Fruit fly (Drosophila melanogaster) whole organism, embryonic: Measurements from ENCODE around the gene mRpL12.

ENCODE experiments used
- ATbp ChIP-seq: fragments of 200-800 bp; sonication (Bioruptor generic); optimal IDR thresholded peaks from 2 replicates; lab custom pipeline; 2017; ENCODE audit warnings: missing biosample characterization, mild to moderate bottlenecking, missing genetic modification characterization, missing genetic modification reagents
- Bgb ChIP-seq: fragments of 200-800 bp; sonication (Bioruptor generic); IDR thresholded peaks from 2 replicates; pipeline ENCODE4 v1.3.6; 2022; ENCODE audit warnings: missing biosample characterization, missing genetic modification characterization; ENCODE audit not compliant: partially characterized antibody
- BtbVII ChIP-seq: fragments of 200-800 bp; sonication (Bioruptor generic); optimal IDR thresholded peaks from 3 replicates; lab custom pipeline; 2017; ENCODE audit warnings: missing biosample characterization, mild to moderate bottlenecking, missing genetic modification characterization
- CG10147 ChIP-seq: fragments of 200-800 bp; sonication (Bioruptor generic); optimal IDR thresholded peaks from 2 replicates; lab custom pipeline; 2019; ENCODE audit warnings: missing biosample characterization, mild to moderate bottlenecking, missing genetic modification characterization, moderate library complexity
- CG10267 ChIP-seq: fragments of 200-800 bp; sonication (Bioruptor generic); optimal IDR thresholded peaks from 2 replicates; lab custom pipeline; 2018; ENCODE audit warnings: missing biosample characterization, mild to moderate bottlenecking, missing genetic modification characterization, moderate library complexity
- CG10366 ChIP-seq: fragments of 200-800 bp; sonication (Bioruptor generic); IDR thresholded peaks from 2 replicates; pipeline ENCODE4 v1.3.6; 2022; ENCODE audit warnings: missing biosample characterization, missing genetic modification characterization
- CG10959 ChIP-seq: fragments of 200-800 bp; sonication (Bioruptor generic); IDR thresholded peaks from 2 replicates; pipeline ENCODE4 v1.3.6; 2022; ENCODE audit warnings: missing biosample characterization, missing genetic modification characterization
- CG11398 ChIP-seq: fragments of 200-800 bp; sonication (Bioruptor generic); optimal IDR thresholded peaks from 2 replicates; lab custom pipeline; 2016; ENCODE audit warnings: missing biosample characterization, missing genetic modification characterization
- CG11560 ChIP-seq: fragments of 200-800 bp; sonication (Bioruptor generic); IDR thresholded peaks from 3 replicates; pipeline ENCODE4 v1.3.6; 2022; ENCODE audit warnings: missing biosample characterization, missing genetic modification characterization
- CG11696 ChIP-seq: fragments of 200-800 bp; sonication (Bioruptor generic); IDR thresholded peaks from 2 replicates; pipeline ENCODE4 v1.3.6; 2022; ENCODE audit warnings: missing biosample characterization, missing genetic modification characterization
- CG1233 ChIP-seq: fragments of 200-800 bp; sonication (Bioruptor generic); optimal IDR thresholded peaks from 4 replicates; lab custom pipeline; 2018; ENCODE audit warnings: missing biosample characterization, mild to moderate bottlenecking, missing genetic modification characterization
- CG13775 ChIP-seq: fragments of 200-800 bp; sonication (Bioruptor generic); optimal IDR thresholded peaks from 3 replicates; lab custom pipeline; 2017; ENCODE audit warnings: missing biosample characterization, mild to moderate bottlenecking, missing genetic modification characterization
- CG15479 ChIP-seq: fragments of 200-800 bp; sonication (Bioruptor generic); optimal IDR thresholded peaks from 3 replicates; lab custom pipeline; 2019; ENCODE audit warnings: missing biosample characterization, mild to moderate bottlenecking, missing genetic modification characterization, moderate library complexity
- CG1602 ChIP-seq: fragments of 200-800 bp; sonication (Bioruptor generic); optimal IDR thresholded peaks from 3 replicates; lab custom pipeline; 2016; ENCODE audit warnings: missing biosample characterization, missing genetic modification characterization
- CG17186 ChIP-seq: fragments of 200-800 bp; sonication (Bioruptor generic); optimal IDR thresholded peaks from 3 replicates; lab custom pipeline; 2017; ENCODE audit warnings: missing biosample characterization, missing genetic modification reagents, missing genetic modification characterization
- CG2202 ChIP-seq: fragments of 200-800 bp; sonication (Bioruptor generic); optimal IDR thresholded peaks from 2 replicates; lab custom pipeline; 2018; ENCODE audit warnings: missing biosample characterization, mild to moderate bottlenecking, missing genetic modification characterization
- CG31388 ChIP-seq: fragments of 200-800 bp; sonication (Bioruptor generic); optimal IDR thresholded peaks from 2 replicates; lab custom pipeline; 2016; ENCODE audit warnings: missing biosample characterization, missing genetic modification characterization
- CG3163 ChIP-seq: fragments of 200-800 bp; sonication (Bioruptor generic); optimal IDR thresholded peaks from 3 replicates; lab custom pipeline; 2016; ENCODE audit warnings: missing biosample characterization, missing genetic modification characterization
- CG32767 ChIP-seq: fragments of 200-800 bp; sonication (Bioruptor generic); IDR thresholded peaks from 2 replicates; pipeline ENCODE4 v1.3.6; 2022; ENCODE audit warnings: missing biosample characterization, missing genetic modification characterization
- CG32772 ChIP-seq: fragments of 200-800 bp; sonication (Bioruptor generic); IDR thresholded peaks from 2 replicates; pipeline ENCODE4 v1.3.6; 2022; ENCODE audit warnings: missing biosample characterization, missing genetic modification characterization
- CG3995 ChIP-seq: fragments of 200-800 bp; sonication (Bioruptor generic); optimal IDR thresholded peaks from 3 replicates; lab custom pipeline; 2016; ENCODE audit warnings: missing biosample characterization, missing genetic modification characterization
- CG43689 ChIP-seq: fragments of 200-800 bp; sonication (Bioruptor generic); IDR thresholded peaks from 2 replicates; pipeline ENCODE4 v1.3.6; 2022; ENCODE audit warnings: missing biosample characterization, missing genetic modification characterization
- CG6654 ChIP-seq: fragments of 200-800 bp; sonication (Bioruptor generic); optimal IDR thresholded peaks from 2 replicates; lab custom pipeline; 2017; ENCODE audit warnings: missing biosample characterization, mild to moderate bottlenecking, missing genetic modification characterization
- CG7357 ChIP-seq: fragments of 200-800 bp; sonication (Bioruptor generic); IDR thresholded peaks from 3 replicates; pipeline ENCODE4 v1.3.6; 2022; ENCODE audit warnings: missing biosample characterization, missing genetic modification characterization
- CG8290 ChIP-seq, 3 experiments: fragments of 200-800 bp; sonication (Bioruptor generic); optimal IDR thresholded peaks; 2 replicates each; lab custom pipeline; 2016 to 2019; ENCODE audit warnings: missing biosample characterization in 3 of 3, missing genetic modification characterization in 3 of 3, mild to moderate bottlenecking in 2 of 3, moderate library complexity in 1 of 3
- CG9876 ChIP-seq: fragments of 200-800 bp; sonication (Bioruptor generic); optimal IDR thresholded peaks from 2 replicates; lab custom pipeline; 2016; ENCODE audit warnings: missing biosample characterization, missing genetic modification characterization
- Deaf1 ChIP-seq: fragments of 200-800 bp; optimal IDR thresholded peaks from 3 replicates; lab custom pipeline; 2019; ENCODE audit warnings: missing biosample characterization, mild to moderate bottlenecking, missing genetic modification characterization, moderate library complexity
- Dll ChIP-seq: fragments of 200-800 bp; sonication (Bioruptor generic); IDR thresholded peaks from 4 replicates; pipeline ENCODE4 v1.3.6; 2022; ENCODE audit warnings: missing biosample characterization, missing genetic modification characterization; ENCODE audit not compliant: partially characterized antibody
- Dp ChIP-seq: fragments of 200-800 bp; sonication (Bioruptor generic); optimal IDR thresholded peaks from 2 replicates; lab custom pipeline; 2018; ENCODE audit warnings: missing biosample characterization, mild to moderate bottlenecking, missing genetic modification characterization, moderate library complexity
- E2f2 ChIP-seq: fragments of 200-800 bp; sonication (Bioruptor generic); IDR thresholded peaks from 2 replicates; pipeline ENCODE4 v1.3.6; 2022; ENCODE audit warnings: missing biosample characterization, missing genetic modification characterization
- ERR ChIP-seq: fragments of 200-800 bp; sonication (Bioruptor generic); optimal IDR thresholded peaks from 2 replicates; lab custom pipeline; 2016; ENCODE audit warnings: missing biosample characterization, missing genetic modification characterization
- Hand ChIP-seq: fragments of 200-800 bp; sonication (Bioruptor generic); optimal IDR thresholded peaks from 2 replicates; lab custom pipeline; 2017; ENCODE audit warnings: mild to moderate bottlenecking, missing biosample characterization, missing genetic modification reagents, missing genetic modification characterization
- Hmx ChIP-seq: fragments of 200-800 bp; sonication (Bioruptor generic); optimal IDR thresholded peaks from 2 replicates; lab custom pipeline; 2016; ENCODE audit warnings: missing biosample characterization, missing genetic modification characterization
- MBD-R2 ChIP-seq: fragments of 200-800 bp; sonication (Bioruptor generic); IDR thresholded peaks from 2 replicates; pipeline ENCODE4 v1.3.6; 2022; ENCODE audit warnings: missing biosample characterization, missing genetic modification characterization
- Nf-YC ChIP-seq: fragments of 200-800 bp; optimal IDR thresholded peaks from 3 replicates; lab custom pipeline; 2019; ENCODE audit warnings: missing biosample characterization, mild to moderate bottlenecking, missing genetic modification characterization, moderate library complexity
- Taf1 ChIP-seq: fragments of 200-800 bp; sonication (Bioruptor generic); IDR thresholded peaks from 2 replicates; pipeline ENCODE4 v1.3.6; 2022; ENCODE audit warnings: missing biosample characterization, missing genetic modification characterization
- bbx ChIP-seq: fragments of 200-800 bp; sonication (Bioruptor generic); IDR thresholded peaks from 2 replicates; pipeline ENCODE4 v1.3.6; 2022; ENCODE audit warnings: missing biosample characterization, missing genetic modification characterization; ENCODE audit not compliant: partially characterized antibody
- chn ChIP-seq: fragments of 200-800 bp; sonication (Bioruptor generic); optimal IDR thresholded peaks from 2 replicates; lab custom pipeline; 2016; ENCODE audit warnings: missing biosample characterization, missing genetic modification characterization
- crol ChIP-seq: fragments of 200-800 bp; sonication (Bioruptor generic); IDR thresholded peaks from 2 replicates; pipeline ENCODE4 v1.3.6; 2022; ENCODE audit warnings: missing biosample characterization, missing genetic modification characterization
- dmrt11E ChIP-seq: fragments of 200-800 bp; sonication (Bioruptor generic); optimal IDR thresholded peaks from 3 replicates; lab custom pipeline; 2018; ENCODE audit warnings: missing biosample characterization, mild to moderate bottlenecking, missing genetic modification characterization, moderate library complexity
- dysf ChIP-seq: fragments of 200-800 bp; sonication (Bioruptor generic); IDR thresholded peaks from 3 replicates; pipeline ENCODE4 v1.3.6; 2022; ENCODE audit warnings: missing biosample characterization, missing genetic modification characterization
- ems ChIP-seq: fragments of 200-800 bp; sonication (Bioruptor generic); optimal IDR thresholded peaks from 3 replicates; lab custom pipeline; 2016; ENCODE audit warnings: missing biosample characterization, missing genetic modification characterization
- ewg ChIP-seq: fragments of 200-800 bp; sonication (Bioruptor generic); optimal IDR thresholded peaks from 3 replicates; lab custom pipeline; 2017; ENCODE audit warnings: mild to moderate bottlenecking, missing biosample characterization, missing genetic modification reagents, missing genetic modification characterization
- phol ChIP-seq: fragments of 200-800 bp; sonication (Bioruptor generic); optimal IDR thresholded peaks from 3 replicates; lab custom pipeline; 2018; ENCODE audit warnings: missing biosample characterization, mild to moderate bottlenecking, missing genetic modification characterization, moderate library complexity
- pum ChIP-seq: fragments of 200-800 bp; sonication (Bioruptor generic); optimal IDR thresholded peaks from 2 replicates; lab custom pipeline; 2016; ENCODE audit warnings: missing biosample characterization, missing genetic modification characterization
- sisA ChIP-seq: fragments of 200-800 bp; sonication (Bioruptor generic); IDR thresholded peaks from 2 replicates; pipeline ENCODE4 v1.3.6; 2022; ENCODE audit warnings: missing biosample characterization, missing genetic modification characterization
- slou ChIP-seq: fragments of 200-800 bp; sonication (Bioruptor generic); optimal IDR thresholded peaks from 3 replicates; lab custom pipeline; 2016; ENCODE audit warnings: missing biosample characterization, missing genetic modification characterization
- sug ChIP-seq: fragments of 200-800 bp; optimal IDR thresholded peaks from 2 replicates; lab custom pipeline; 2019; ENCODE audit warnings: missing biosample characterization, mild to moderate bottlenecking, missing genetic modification characterization, moderate library complexity
- tio ChIP-seq: fragments of 200-800 bp; sonication (Bioruptor generic); optimal IDR thresholded peaks from 2 replicates; lab custom pipeline; 2017; ENCODE audit warnings: missing biosample characterization, missing genetic modification characterization, inconsistent platforms
- tup ChIP-seq: fragments of 200-800 bp; sonication (Bioruptor generic); optimal IDR thresholded peaks from 2 replicates; lab custom pipeline; 2016; ENCODE audit warnings: missing biosample characterization, mild to moderate bottlenecking, missing genetic modification characterization, moderate library complexity
- zen ChIP-seq: fragments of 200-800 bp; sonication (Bioruptor generic); optimal IDR thresholded peaks from 3 replicates; lab custom pipeline; 2018; ENCODE audit warnings: missing biosample characterization, mild to moderate bottlenecking, missing genetic modification characterization, moderate library complexity

mRpL12 gene

dm6 chr3L:8958557-8958956 lies 2.0 kb downstream of the mRpL12 start, which contains the start of gene CG13313 (continued):
- TF ChIP-seq CG31388 = no peak
- TF ChIP-seq CG7357 (GFP tag; lab: Robert Waterston, UW) = no peak
- no peak for TF ChIP-seq CG15479 (GFP tag; lab: Kevin White, UChicago)
- no peak for TF ChIP-seq CG13775 (GFP tag; lab: Kevin White, UChicago)
- no peak for TF ChIP-seq Hmx
- TF ChIP-seq BtbVII = no peak
- TF ChIP-seq CG11398 (GFP tag; lab: Kevin White, UChicago) = no peak
- TF ChIP-seq CG9876 (GFP tag; lab: Kevin White, UChicago) = no peak
- no peak for TF ChIP-seq CG10366
- TF ChIP-seq CG3995 (GFP tag; lab: Kevin White, UChicago) = no peak
- TF ChIP-seq Taf1 (GFP tag; lab: Robert Waterston, UW) = no peak
- peak; percentile 3 for TF ChIP-seq phol (tag; lab: Kevin White, UChicago)
- no peak for TF ChIP-seq dmrt11E (tag; lab: Kevin White, UChicago)

dm6 chr3L:8964458-8964857 lies 7.9 kb downstream of the mRpL12 start, which contains the start of gene ValRS-m:
TSS of gene ValRS-m (minus strand) at chr3L:8964769.
- no peak for TF ChIP-seq CG3163 (GFP tag; lab: Kevin White, UChicago)
- no peak for TF ChIP-seq tup (GFP tag; lab: Kevin White, UChicago)
- TF ChIP-seq MBD-R2 (GFP tag; lab: Robert Waterston, UW) = peak; percentile 42
- no peak for TF ChIP-seq chn (GFP tag; lab: Kevin White, UChicago)
- TF ChIP-seq tio (GFP tag; lab: Kevin White, UChicago) = no peak
- TF ChIP-seq sisA (GFP tag; lab: Robert Waterston, UW) = no peak
- TF ChIP-seq CG10959 = no peak
- no peak for TF ChIP-seq zen (tag; lab: Kevin White, UChicago)
- TF ChIP-seq CG10366 = no peak
- no peak for TF ChIP-seq pum (GFP tag; lab: Kevin White, UChicago)
- no peak for TF ChIP-seq CG11696 (GFP tag; lab: Robert Waterston, UW)
- TF ChIP-seq CG1233 (GFP tag; lab: Kevin White, UChicago) = no peak
- TF ChIP-seq CG43689 (GFP tag; lab: Robert Waterston, UW) = no peak
- TF ChIP-seq CG10267 (tag; lab: Kevin White, UChicago) = no peak
- TF ChIP-seq CG32767 (GFP tag; lab: Robert Waterston, UW) = no peak
- no peak for TF ChIP-seq CG32772 (GFP tag; lab: Robert Waterston, UW)
- no peak for TF ChIP-seq ems (GFP tag; lab: Kevin White, UChicago)
- peak; percentile 53; the same call in 1 of the 2 replicates for TF ChIP-seq bbx
- peak; percentile 86 for TF ChIP-seq E2f2 (GFP tag; lab: Robert Waterston, UW)
- no peak for TF ChIP-seq CG6654
- TF ChIP-seq CG1602 = no peak
- TF ChIP-seq CG17186 (GFP tag; lab: Kevin White, UChicago) = no peak
- TF ChIP-seq CG8290 (GFP tag; optimal IDR thresholded peaks at IDR 0.05; lab: Kevin White, UChicago) = no peak
- no peak for TF ChIP-seq CG8290 (tag; optimal IDR thresholded peaks at IDR 0.05; lab: Kevin White, UChicago)
- TF ChIP-seq CG11560 (tag; lab: Robert Waterston, UW) = no peak
- TF ChIP-seq Nf-YC (tag; lab: Kevin White, UChicago) = no peak
- no peak for TF ChIP-seq Deaf1 (tag; lab: Kevin White, UChicago)
- peak; percentile 79 for TF ChIP-seq Dp (GFP tag; lab: Kevin White, UChicago)
- no peak for TF ChIP-seq Hand (GFP tag; lab: Kevin White, UChicago)
- TF ChIP-seq Bgb = no peak
- TF ChIP-seq ewg (GFP tag; lab: Kevin White, UChicago) = no peak
- no peak for TF ChIP-seq crol
- TF ChIP-seq CG2202 (tag; lab: Kevin White, UChicago) = no peak
- TF ChIP-seq ATbp (GFP tag; lab: Kevin White, UChicago) = no peak
- 0 out of 4 replicates have a peak, but pooled peaks have one; percentile 40 for TF ChIP-seq Dll (GFP tag; lab: Robert Waterston, UW)
- no peak for TF ChIP-seq slou (GFP tag; lab: Kevin White, UChicago)
- TF ChIP-seq CG10147 (GFP tag; lab: Kevin White, UChicago) = no peak
- no peak for TF ChIP-seq ERR (GFP tag; lab: Kevin White, UChicago)
- TF ChIP-seq dysf (GFP tag; lab: Robert Waterston, UW) = no peak
- no peak for TF ChIP-seq sug (tag; lab: Kevin White, UChicago)
